Worm (Caenorhabditis elegans) whole organism, young adult: ENCODE measurements around the gene msp-74.

Source experiments
- F10E7.11 ChIP-seq: sonication (generic microtip); optimal IDR thresholded peaks from 2 replicates; lab custom pipeline; 2017; ENCODE audit warnings: mild to moderate bottlenecking, missing genetic modification characterization, moderate library complexity, missing compliant biosample characterization
- F22D6.2 ChIP-seq: sonication (generic microtip); optimal IDR thresholded peaks from 2 replicates; lab custom pipeline; 2016; ENCODE audit warnings: mild to moderate bottlenecking, missing genetic modification characterization, missing compliant biosample characterization
- Y53F4B.3 ChIP-seq: fragments of 200-800 bp; sonication (Bioruptor generic); IDR thresholded peaks from 2 replicates; pipeline ENCODE4 v1.3.6; 2022; ENCODE audit warnings: missing genetic modification reagents, missing genetic modification characterization, missing compliant biosample characterization
- Y79H2A.3 ChIP-seq: fragments of 200-800 bp; sonication (Bioruptor generic); conservative IDR thresholded peaks from 2 replicates; pipeline ENCODE4 v1.3.6; 2022; ENCODE audit warnings: missing genetic modification reagents, missing genetic modification characterization, missing compliant biosample characterization
- Y95B8A.8 ChIP-seq: fragments of 200-800 bp; sonication (Bioruptor generic); IDR thresholded peaks from 2 replicates; pipeline ENCODE4 v1.3.6; 2022; ENCODE audit warnings: missing genetic modification reagents, missing genetic modification characterization, missing compliant biosample characterization
- ama-1 ChIP-seq, 3 experiments: fragments of 150-350 bp in 1 of 3; sonication (generic microtip) in 2 of 3; optimal IDR thresholded peaks; 2 replicates each; lab custom pipeline; 2014 to 2018; ENCODE audit warnings: missing biosample characterization in 2 of 3, missing genetic modification characterization in 2 of 3, missing genetic modification reagents in 2 of 3
- atf-7 ChIP-seq: sonication (generic microtip); optimal IDR thresholded peaks from 2 replicates; lab custom pipeline; 2017; ENCODE audit warnings: mild to moderate bottlenecking, missing genetic modification characterization, missing compliant biosample characterization
- attf-3 ChIP-seq: fragments of 200-800 bp; sonication (Bioruptor generic); conservative IDR thresholded peaks from 2 replicates; pipeline ENCODE4 v1.3.6; 2022; ENCODE audit warnings: missing genetic modification reagents, missing genetic modification characterization, missing compliant biosample characterization
- attf-5 ChIP-seq: fragments of 200-800 bp; sonication (Bioruptor generic); optimal IDR thresholded peaks from 2 replicates; lab custom pipeline; 2018; ENCODE audit warnings: mild to moderate bottlenecking, missing genetic modification characterization, missing compliant biosample characterization
- ccch-3 ChIP-seq: fragments of 200-800 bp; sonication (Bioruptor generic); optimal IDR thresholded peaks from 2 replicates; lab custom pipeline; 2018; ENCODE audit warnings: mild to moderate bottlenecking, missing genetic modification characterization, missing compliant biosample characterization
- chd-7 ChIP-seq: sonication (generic microtip); optimal IDR thresholded peaks from 2 replicates; lab custom pipeline; 2016; ENCODE audit warnings: mild to moderate bottlenecking, missing genetic modification characterization, moderate library complexity, missing compliant biosample characterization
- die-1 ChIP-seq: sonication (generic microtip); optimal IDR thresholded peaks from 2 replicates; lab custom pipeline; 2016; ENCODE audit warnings: missing genotype, mild to moderate bottlenecking, missing genetic modification characterization, missing compliant biosample characterization
- dox-1 ChIP-seq: fragments of 200-800 bp; sonication (Bioruptor generic); IDR thresholded peaks from 2 replicates; pipeline ENCODE4 v1.3.6; 2022; ENCODE audit warnings: missing genetic modification reagents, missing genetic modification characterization, missing compliant biosample characterization
- him-1 ChIP-seq: sonication (generic microtip); optimal IDR thresholded peaks from 2 replicates; lab custom pipeline; 2016; ENCODE audit warnings: missing genotype, missing genetic modification reagents, missing genetic modification characterization, missing compliant biosample characterization
- hlh-26 ChIP-seq: fragments of 200-800 bp; sonication (Bioruptor generic); conservative IDR thresholded peaks from 2 replicates; pipeline ENCODE4 v1.3.6; 2022; ENCODE audit warnings: missing genetic modification reagents, missing genetic modification characterization, missing compliant biosample characterization
- lin-26 ChIP-seq: fragments of 200-800 bp; sonication (Bioruptor generic); IDR thresholded peaks from 2 replicates; pipeline ENCODE4 v1.3.6; 2022; ENCODE audit warnings: missing genetic modification reagents, missing genetic modification characterization, missing compliant biosample characterization
- lir-1 ChIP-seq: fragments of 200-800 bp; sonication (Bioruptor generic); conservative IDR thresholded peaks from 2 replicates; pipeline ENCODE4 v1.3.6; 2022; ENCODE audit warnings: missing genetic modification reagents, missing genetic modification characterization, missing compliant biosample characterization
- nfya-2 ChIP-seq: fragments of 200-800 bp; sonication (Bioruptor generic); IDR thresholded peaks from 2 replicates; pipeline ENCODE4 v1.3.6; 2022; ENCODE audit warnings: missing genetic modification reagents, missing genetic modification characterization, missing compliant biosample characterization
- nhr-80 ChIP-seq: sonication (generic microtip); optimal IDR thresholded peaks from 2 replicates; lab custom pipeline; 2016; ENCODE audit warnings: missing genetic modification characterization, missing compliant biosample characterization
- rpc-1 ChIP-seq, 2 experiments: fragments of 150-350 bp in 1 of 2; sonication (generic microtip) in 1 of 2; optimal IDR thresholded peaks; 2 replicates each; lab custom pipeline; 2014 to 2018; ENCODE audit warnings: missing biosample characterization in 1 of 2, missing genetic modification characterization in 1 of 2, missing genetic modification reagents in 1 of 2, missing genotype in 1 of 2
- snpc-1.1 ChIP-seq: sonication (generic microtip); optimal IDR thresholded peaks from 2 replicates; lab custom pipeline; 2017; ENCODE audit warnings: missing genetic modification characterization, mild to moderate bottlenecking, missing compliant biosample characterization, antibody characterized with exemption, moderate library complexity, missing genotype, missing genetic modification reagents; ENCODE audit not compliant: insufficient read depth
- snpc-4 ChIP-seq, 5 experiments: fragments of 150-350 bp in 1 of 5; sonication (generic microtip) in 4 of 5; optimal IDR thresholded peaks; 2 replicates each; lab custom pipeline; 2014 to 2018; ENCODE audit warnings: missing genetic modification characterization in 5 of 5, missing biosample characterization in 3 of 5, antibody characterized with exemption in 2 of 5, mild to moderate bottlenecking in 2 of 5, missing compliant biosample characterization in 2 of 5, missing genotype in 2 of 5, moderate library complexity in 2 of 5, missing genetic modification reagents in 1 of 5
- tbx-9 ChIP-seq: sonication (generic microtip); optimal IDR thresholded peaks from 2 replicates; lab custom pipeline; 2016; ENCODE audit warnings: borderline replicate concordance, missing genetic modification characterization, inconsistent platforms, missing compliant biosample characterization
- zfh-2 ChIP-seq: fragments of 200-800 bp; sonication (Bioruptor generic); conservative IDR thresholded peaks from 2 replicates; pipeline ENCODE4 v1.3.6; 2022; ENCODE audit warnings: missing genetic modification reagents, missing genetic modification characterization, missing compliant biosample characterization
- ztf-22 ChIP-seq: fragments of 200-800 bp; sonication (Bioruptor generic); optimal IDR thresholded peaks from 2 replicates; lab custom pipeline; 2018; ENCODE audit warnings: mild to moderate bottlenecking, missing genetic modification characterization, moderate library complexity, missing compliant biosample characterization
- ztf-26 ChIP-seq: sonication (generic microtip); optimal IDR thresholded peaks from 2 replicates; lab custom pipeline; 2017; ENCODE audit warnings: missing genetic modification characterization, missing compliant biosample characterization
- ztf-28 ChIP-seq: fragments of 200-800 bp; sonication (Bioruptor generic); IDR thresholded peaks from 2 replicates; pipeline ENCODE4 v1.3.6; 2022; ENCODE audit warnings: missing genetic modification reagents, missing genetic modification characterization, missing compliant biosample characterization
- ztf-3 ChIP-seq: fragments of 200-800 bp; sonication (Bioruptor generic); optimal IDR thresholded peaks from 2 replicates; lab custom pipeline; 2018; ENCODE audit warnings: mild to moderate bottlenecking, missing genetic modification characterization, missing compliant biosample characterization
- ztf-6 ChIP-seq: fragments of 200-800 bp; sonication (Bioruptor generic); IDR thresholded peaks from 2 replicates; pipeline ENCODE4 v1.3.6; 2022; ENCODE audit warnings: missing genetic modification reagents, missing genetic modification characterization, missing compliant biosample characterization

The msp-74 gene

ce11 chrII:5142619-5143018, 27.5 kb upstream of the msp-74 start, which contains the start of gene F58A6.1:
Gene F58A6.1, plus strand, starts transcription at chrII:5142919.
- TF ChIP-seq Y95B8A.8 (GFP tag; lab: Robert Waterston, UW) (no peak), nfya-2 (GFP tag; lab: Robert Waterston, UW) (no peak), ztf-22 (GFP tag; lab: Kevin White, UChicago) (no peak), ama-1 (optimal IDR thresholded peaks at IDR 0.05; lab: Kevin White, UChicago) (no peak), ama-1 (GFP tag; optimal IDR thresholded peaks at IDR 0.05; lab: Kevin White, UChicago) (no peak)

DNA sequence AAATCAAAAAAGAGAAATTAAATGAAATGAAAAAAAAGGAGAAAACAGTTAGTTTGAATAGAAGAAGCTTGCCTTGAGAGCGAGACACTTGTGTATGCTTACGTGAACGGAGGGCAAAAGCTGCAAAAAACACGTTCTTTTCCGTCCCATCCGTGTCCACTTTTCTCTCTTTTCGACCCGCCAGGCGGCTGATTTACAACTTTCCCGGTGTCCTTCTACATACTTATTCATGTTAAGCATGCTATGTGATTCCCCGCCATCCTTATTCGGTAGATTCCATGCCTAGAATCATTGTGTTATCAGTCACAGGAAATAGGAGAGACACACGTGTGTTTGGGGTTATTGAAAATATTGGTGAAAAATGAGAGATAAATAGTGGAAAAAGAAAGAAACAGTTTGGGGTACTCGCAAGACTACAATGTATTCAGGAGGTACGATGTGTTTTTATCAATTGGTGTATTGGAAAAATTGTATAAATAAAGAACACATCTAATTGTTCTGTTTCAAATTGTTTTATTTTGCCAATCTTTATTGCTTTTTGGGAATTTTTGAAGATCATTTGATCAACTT, 26.9 kb upstream of the msp-74 start, which contains the start of gene nas-29:
Gene nas-29, minus strand, starts transcription at position 92 of the 570 bp plus-strand sequence.
- TF ChIP-seq dox-1 (GFP tag; lab: Robert Waterston, UW) (0 out of 2 replicates have a peak, but pooled peaks have one; percentile 29), Y53F4B.3 (GFP tag; lab: Robert Waterston, UW) (no peak), F22D6.2 (tag; lab: Kevin White, UChicago) (no peak), ztf-6 (GFP tag; lab: Robert Waterston, UW) (no peak), nhr-80 (tag; lab: Kevin White, UChicago) (peak; percentile 79)

- TF ChIP-seq ztf-3 (no peak), tbx-9 (no peak), lin-26 (no peak), ztf-28 (GFP tag; lab: Robert Waterston, UW) (no peak), hlh-26 (GFP tag; lab: Robert Waterston, UW) (no peak)
Measured at ce11 chrII:5136296-5136767, 21.2 kb upstream of the msp-74 start, which contains the start of gene F58A6.2. Gene F58A6.2, plus strand, starts transcription at chrII:5136717.

- TF ChIP-seq ama-1 (optimal IDR thresholded peaks at IDR 0.05; lab: Kevin White, UChicago) (no peak), ama-1 (GFP tag; optimal IDR thresholded peaks at IDR 0.05; lab: Kevin White, UChicago) (no peak), atf-7 (tag; lab: Kevin White, UChicago) (no peak), die-1 (tag; lab: Kevin White, UChicago) (no peak), ztf-26 (tag; lab: Kevin White, UChicago) (no peak), lir-1 (GFP tag; lab: Robert Waterston, UW) (no peak), attf-3 (GFP tag; lab: Robert Waterston, UW) (no peak), ccch-3 (GFP tag; lab: Kevin White, UChicago) (no peak), dox-1 (GFP tag; lab: Robert Waterston, UW) (no peak), attf-5 (GFP tag; lab: Kevin White, UChicago) (no peak), snpc-4 (GFP tag; optimal IDR thresholded peaks at IDR 0.05; lab: Kevin White, UChicago) (no peak), snpc-4 (tag; optimal IDR thresholded peaks at IDR 0.05; lab: Kevin White, UChicago) (no peak), rpc-1 (optimal IDR thresholded peaks at IDR 0.05; lab: Kevin White, UChicago) (no peak), rpc-1 (tag; optimal IDR thresholded peaks at IDR 0.05; lab: Kevin White, UChicago) (no peak), him-1 (tag; lab: Kevin White, UChicago) (no peak), zfh-2 (GFP tag; lab: Robert Waterston, UW) (no peak), snpc-1.1 (tag; lab: Kevin White, UChicago) (no peak), chd-7 (tag; lab: Kevin White, UChicago) (no peak), nfya-2 (GFP tag; lab: Robert Waterston, UW) (no peak), Y79H2A.3 (no peak), F10E7.11 (tag; lab: Kevin White, UChicago) (no peak)
Measured at ce11 chrII:5131800-5132199, 16.7 kb upstream of the msp-74 start.
